Worm (Caenorhabditis elegans) whole organism, early embryonic: Measurements from ENCODE around the gene srbc-20.

Experiments used
- ama-1 ChIP-seq: fragments of 150-350 bp; optimal IDR thresholded peaks from 2 replicates; lab custom pipeline; 2014
- pes-1 ChIP-seq: fragments of 200-800 bp; sonication (Bioruptor generic); IDR thresholded peaks from 2 replicates; pipeline ENCODE4 v1.3.6; 2022; ENCODE audit warnings: missing genetic modification reagents, missing genetic modification characterization, missing compliant biosample characterization

DNA sequence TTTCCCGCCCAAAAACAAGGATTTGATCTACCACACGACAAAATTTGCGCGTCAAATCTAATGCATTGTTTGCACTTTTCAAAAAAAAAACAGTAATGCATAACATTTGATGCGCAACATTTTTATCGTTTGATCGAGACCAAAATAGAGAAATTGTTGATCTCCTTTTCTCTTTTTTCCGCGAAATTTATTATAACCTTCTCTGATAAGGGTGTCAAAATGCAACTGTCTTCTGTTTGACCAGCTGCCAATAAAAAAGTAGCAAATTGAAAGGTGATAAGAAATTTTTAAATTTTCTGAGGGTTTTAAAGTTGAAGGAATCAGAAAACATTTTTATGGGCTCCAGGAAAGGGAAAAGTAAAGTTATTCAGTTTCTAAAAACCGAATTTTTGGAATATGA, 9.9 kb upstream of the srbc-20 start:
- TF ChIP-seq pes-1 (no peak), ama-1 (lab: Kevin White, UChicago) (no peak)
